Fruit fly (Drosophila melanogaster): ENCODE measurements around the gene rdx.
A peak's percentile ranks its signal among the peaks of the same experiment; 100 is the strongest.

The rdx gene

dm6 chr3R:14054103-14054502, 22.2 kb upstream of the rdx start (continued):
- TF ChIP-seq rib (GFP tag; IDR thresholded peaks at IDR 0.05), result peak; percentile 54; the same call in 1 of the 2 replicates
- no peak for TF ChIP-seq MTF-1 (GFP tag; optimal IDR thresholded peaks at IDR 0.05; ENCODE audit: borderline replicate concordance)
- TF ChIP-seq gcm2 (GFP tag; optimal IDR thresholded peaks at IDR 0.05), result no peak
- TF ChIP-seq CG12769 (tag; optimal IDR thresholded peaks at IDR 0.05), result peak; percentile 72
- TF ChIP-seq Lpt (GFP tag; optimal IDR thresholded peaks at IDR 0.05), result no peak
- no peak for TF ChIP-seq H2.0 (GFP tag; IDR thresholded peaks at IDR 0.05)
- TF ChIP-seq CG6272 (GFP tag; IDR thresholded peaks at IDR 0.05), result no peak
- TF ChIP-seq CG8290 (GFP tag; optimal IDR thresholded peaks at IDR 0.05), result no peak
- peak in 1 of 2 experiments; percentile 45 for TF ChIP-seq CG8290 (tag; optimal IDR thresholded peaks at IDR 0.05)
- TF ChIP-seq Med (GFP tag), result peak; percentile 74
- TF ChIP-seq CG15479 (GFP tag; optimal IDR thresholded peaks at IDR 0.05), result no peak
- TF ChIP-seq ci (GFP tag; IDR thresholded peaks at IDR 0.05), result 0 out of 3 replicates have a peak, but pooled peaks have one; percentile 15
- no peak for TF ChIP-seq gcm (GFP tag; optimal IDR thresholded peaks at IDR 0.05)
- TF ChIP-seq Hr39 (optimal IDR thresholded peaks at IDR 0.05), result no peak
- TF ChIP-seq CG6254 (GFP tag; optimal IDR thresholded peaks at IDR 0.05), result no peak
- no peak for TF ChIP-seq CG2678 (tag; optimal IDR thresholded peaks at IDR 0.05)
- TF ChIP-seq CG4820 (GFP tag; optimal IDR thresholded peaks at IDR 0.05), result no peak
- TF ChIP-seq so (GFP tag; IDR thresholded peaks at IDR 0.05), result no peak
- TF ChIP-seq E2f1 (GFP tag; IDR thresholded peaks at IDR 0.05), result no peak
- no peak for TF ChIP-seq Stat92E (GFP tag; optimal IDR thresholded peaks at IDR 0.05)
- no peak for TF ChIP-seq CG33557 (GFP tag; optimal IDR thresholded peaks at IDR 0.05)
- TF ChIP-seq CG7928 (GFP tag; optimal IDR thresholded peaks at IDR 0.05), result no peak
- TF ChIP-seq lmd (GFP tag; IDR thresholded peaks at IDR 0.05), result no peak
- no peak for TF ChIP-seq br (optimal IDR thresholded peaks at IDR 0.05)
- no peak for TF ChIP-seq crp (GFP tag; optimal IDR thresholded peaks at IDR 0.05)
- no peak for TF ChIP-seq Hey (tag; optimal IDR thresholded peaks at IDR 0.05)
- peak; percentile 14; the same call in 1 of the 2 replicates for TF ChIP-seq MBD-R2 (GFP tag; IDR thresholded peaks at IDR 0.05)
- TF ChIP-seq CG9215 (GFP tag; IDR thresholded peaks at IDR 0.05), result no peak
- no peak for TF ChIP-seq CG31224 (GFP tag; IDR thresholded peaks at IDR 0.05)
- TF ChIP-seq vvl (GFP tag; IDR thresholded peaks at IDR 0.05), result peak; percentile 77
- TF ChIP-seq Mrtf (GFP tag; IDR thresholded peaks at IDR 0.05), result 0 out of 3 replicates have a peak, but pooled peaks have one; percentile 6
- peak; percentile 87 for TF ChIP-seq abd-A (tag; optimal IDR thresholded peaks at IDR 0.05)
- TF ChIP-seq CG30020 (tag; optimal IDR thresholded peaks at IDR 0.05), result no peak
- no peak for TF ChIP-seq wek (GFP tag; optimal IDR thresholded peaks at IDR 0.05)
- no peak for TF ChIP-seq emc (GFP tag; optimal IDR thresholded peaks at IDR 0.05)
- TF ChIP-seq sd (tag; optimal IDR thresholded peaks at IDR 0.05), result no peak
- no peak for TF ChIP-seq CG14667 (GFP tag; IDR thresholded peaks at IDR 0.05)
- no peak for TF ChIP-seq Oli (tag; optimal IDR thresholded peaks at IDR 0.05)
- TF ChIP-seq ewg (GFP tag; optimal IDR thresholded peaks at IDR 0.05), result no peak
- no peak for TF ChIP-seq trh (GFP tag; optimal IDR thresholded peaks at IDR 0.05)
- no peak for TF ChIP-seq CHES-1-like (GFP tag; optimal IDR thresholded peaks at IDR 0.05)
- no peak for TF ChIP-seq CG11456 (GFP tag; IDR thresholded peaks at IDR 0.05)
- TF ChIP-seq stc (GFP tag; IDR thresholded peaks at IDR 0.05), result no peak
- TF ChIP-seq CG3407 (GFP tag; optimal IDR thresholded peaks at IDR 0.05), result no peak
- no peak for TF ChIP-seq B-H1 (GFP tag; IDR thresholded peaks at IDR 0.05)
- no peak for TF ChIP-seq ato (GFP tag; IDR thresholded peaks at IDR 0.05; ENCODE audit: partially characterized antibody)
- TF ChIP-seq tx (GFP tag; optimal IDR thresholded peaks at IDR 0.05), result no peak
- TF ChIP-seq h (optimal IDR thresholded peaks at IDR 0.05), result no peak
- peak; percentile 96 for TF ChIP-seq CG13894 (tag; optimal IDR thresholded peaks at IDR 0.05)
- TF ChIP-seq ac (GFP tag; optimal IDR thresholded peaks at IDR 0.05), result no peak
- TF ChIP-seq CkIIα-i1 (GFP tag; IDR thresholded peaks at IDR 0.05), result no peak
- peak; percentile 14 for TF ChIP-seq exex (tag; optimal IDR thresholded peaks at IDR 0.05)
- no peak for TF ChIP-seq CG2116 (GFP tag; optimal IDR thresholded peaks at IDR 0.05)

Data from whole organism, embryonic.